Fruit fly (Drosophila melanogaster): ENCODE results near the gene CG12877.

Gene CG12877

DNA sequence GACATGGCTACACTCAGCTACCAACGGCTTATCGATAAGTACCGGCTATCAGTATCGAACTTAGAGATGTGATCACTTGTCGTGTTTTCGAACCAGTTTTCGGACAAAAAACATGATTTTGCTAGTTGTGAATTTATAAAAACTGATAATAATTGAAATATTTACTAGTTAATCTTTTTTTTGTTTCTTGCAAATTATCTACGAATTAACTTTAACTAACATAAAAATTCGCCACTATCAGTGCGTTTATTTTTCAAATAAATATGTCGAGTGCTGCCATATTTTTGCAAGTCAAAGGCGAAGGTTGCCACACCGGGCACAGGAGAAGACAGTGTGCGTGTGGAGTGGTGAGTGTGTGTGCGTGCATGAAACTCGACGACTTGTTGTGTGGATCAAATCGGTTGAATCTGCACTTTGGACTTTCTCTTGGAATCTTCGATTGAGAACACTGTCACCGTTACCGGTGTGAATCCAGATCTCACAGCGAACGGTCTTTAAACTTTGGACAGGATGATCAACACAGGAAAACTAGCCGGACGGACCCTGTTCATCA lies 29.6 kb upstream of the CG12877 start, which contains the start of gene Hsdl2 (continued):
- TF ChIP-seq al (GFP tag; IDR thresholded peaks at IDR 0.05) = peak; percentile 9; the same call in 1 of the 2 replicates
- TF ChIP-seq usp (GFP tag; optimal IDR thresholded peaks at IDR 0.05) = no peak
- no peak for TF ChIP-seq Hr51 (GFP tag; optimal IDR thresholded peaks at IDR 0.05)
- TF ChIP-seq CG17829 (tag; optimal IDR thresholded peaks at IDR 0.05) = no peak
- peak; percentile 38 for TF ChIP-seq nmo (GFP tag; optimal IDR thresholded peaks at IDR 0.05)
- TF ChIP-seq CG14710 (tag; optimal IDR thresholded peaks at IDR 0.05) = peak; percentile 75
- peak; percentile 51 for TF ChIP-seq Max (GFP tag; optimal IDR thresholded peaks at IDR 0.05)
- peak; percentile 69 for TF ChIP-seq Dll (GFP tag; IDR thresholded peaks at IDR 0.05; ENCODE audit: partially characterized antibody)
- no peak for TF ChIP-seq BtbVII (GFP tag; optimal IDR thresholded peaks at IDR 0.05)
- TF ChIP-seq CG9797 (GFP tag; optimal IDR thresholded peaks at IDR 0.05) = peak; percentile 49
- TF ChIP-seq gsb (GFP tag; IDR thresholded peaks at IDR 0.05) = no peak
- no peak for TF ChIP-seq CG1233 (GFP tag; optimal IDR thresholded peaks at IDR 0.05)
- TF ChIP-seq pan (optimal IDR thresholded peaks at IDR 0.05) = no peak
- TF ChIP-seq pan (GFP tag; optimal IDR thresholded peaks at IDR 0.05 in 1 of 2, IDR thresholded peaks at IDR 0.05 in 1 of 2) = peak in 1 of 2 experiments; percentile 54
- no peak for TF ChIP-seq Bdp1 (GFP tag; optimal IDR thresholded peaks at IDR 0.05)
- TF ChIP-seq mld (GFP tag; IDR thresholded peaks at IDR 0.05; ENCODE audit: partially characterized antibody) = no peak
- no peak for TF ChIP-seq CG7928 (GFP tag; optimal IDR thresholded peaks at IDR 0.05)
- TF ChIP-seq hth (optimal IDR thresholded peaks at IDR 0.05) = no peak
- no peak for TF ChIP-seq CG10654 (GFP tag; optimal IDR thresholded peaks at IDR 0.05)
- TF ChIP-seq jumu (GFP tag; optimal IDR thresholded peaks at IDR 0.05) = peak; percentile 17
- TF ChIP-seq CG3065 (GFP tag; optimal IDR thresholded peaks at IDR 0.05) = no peak
- peak; percentile 72 for TF ChIP-seq CG34224 (GFP tag; IDR thresholded peaks at IDR 0.05; ENCODE audit: partially characterized antibody)
- TF ChIP-seq CG15479 (GFP tag; optimal IDR thresholded peaks at IDR 0.05) = no peak
- peak; percentile 27 for TF ChIP-seq vfl (GFP tag; optimal IDR thresholded peaks at IDR 0.05)
- peak; percentile 99 for TF ChIP-seq nom (GFP tag; optimal IDR thresholded peaks at IDR 0.05)
- peak; percentile 61 for TF ChIP-seq MBD-R2 (GFP tag; IDR thresholded peaks at IDR 0.05)
- peak; percentile 61 for TF ChIP-seq Drgx (GFP tag; IDR thresholded peaks at IDR 0.05)
- no peak for TF ChIP-seq p53 (GFP tag; optimal IDR thresholded peaks at IDR 0.05)
- TF ChIP-seq Nf-YC (tag; optimal IDR thresholded peaks at IDR 0.05) = no peak
- no peak for TF ChIP-seq CG17361 (GFP tag; IDR thresholded peaks at IDR 0.05)
- no peak for TF ChIP-seq Adf1 (GFP tag; IDR thresholded peaks at IDR 0.05)
- no peak for TF ChIP-seq bcd (GFP tag; optimal IDR thresholded peaks at IDR 0.05)
- TF ChIP-seq ind (GFP tag; optimal IDR thresholded peaks at IDR 0.05) = peak; percentile 55
- no peak for TF ChIP-seq ttk (GFP tag; IDR thresholded peaks at IDR 0.05)
- TF ChIP-seq CG2129 (GFP tag; IDR thresholded peaks at IDR 0.05; ENCODE audit: partially characterized antibody) = no peak
- peak; percentile 68 for TF ChIP-seq CG12391 (tag; optimal IDR thresholded peaks at IDR 0.05)
- TF ChIP-seq cg (GFP tag; optimal IDR thresholded peaks at IDR 0.05) = peak; percentile 96
- TF ChIP-seq sens-2 (GFP tag; IDR thresholded peaks at IDR 0.05) = no peak
- no peak for TF ChIP-seq Sry-β (GFP tag; optimal IDR thresholded peaks at IDR 0.05)
- TF ChIP-seq CG14860 (GFP tag; IDR thresholded peaks at IDR 0.05; ENCODE audit: partially characterized antibody) = peak; percentile 63; the same call in 2 of the 3 replicates
- TF ChIP-seq bsh (GFP tag; optimal IDR thresholded peaks at IDR 0.05) = no peak
- TF ChIP-seq Nf-YA (GFP tag; IDR thresholded peaks at IDR 0.05) = no peak
- TF ChIP-seq phol (tag; optimal IDR thresholded peaks at IDR 0.05) = peak; percentile 55
- no peak for TF ChIP-seq Antp (GFP tag; optimal IDR thresholded peaks at IDR 0.05)
- TF ChIP-seq sd (tag; optimal IDR thresholded peaks at IDR 0.05) = no peak
- TF ChIP-seq HLH54F (GFP tag; optimal IDR thresholded peaks at IDR 0.05) = peak; percentile 56
- peak; percentile 23 for TF ChIP-seq CG4820 (GFP tag; optimal IDR thresholded peaks at IDR 0.05)
- peak; percentile 67 for TF ChIP-seq Mad (GFP tag; optimal IDR thresholded peaks at IDR 0.05)
- TF ChIP-seq Xbp1 (GFP tag; optimal IDR thresholded peaks at IDR 0.05) = peak; percentile 60
- no peak for TF ChIP-seq lbe (GFP tag; optimal IDR thresholded peaks at IDR 0.05)

Measured in whole organism, embryonic.